Fruit fly (Drosophila melanogaster): ENCODE measurements around the gene CG34355.

The CG34355 gene

DNA sequence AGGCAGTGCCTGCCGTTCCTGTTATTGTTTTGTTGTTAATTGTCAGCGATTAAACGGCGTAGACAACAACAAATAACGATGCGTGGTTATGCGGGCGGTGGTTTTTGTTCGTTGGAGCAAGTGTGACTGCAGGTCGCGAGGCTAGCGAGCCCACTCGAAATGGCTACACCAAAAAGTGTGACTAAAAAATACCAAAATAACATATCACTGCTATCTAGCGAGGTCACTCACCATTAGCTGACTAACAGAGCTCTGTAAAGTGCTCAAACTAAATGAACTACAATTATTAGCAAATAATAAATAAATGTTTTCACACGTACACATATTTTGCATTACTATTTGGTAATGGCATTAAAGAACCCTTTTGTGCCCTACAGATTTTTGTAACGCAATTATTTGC, 86.3 kb downstream of the CG34355 start, which contains the start of gene Pli (continued):
- TF ChIP-seq CG8290 (GFP tag; optimal IDR thresholded peaks at IDR 0.05): no peak
- peak in 1 of 2 experiments; percentile 77 for TF ChIP-seq CG8290 (tag; optimal IDR thresholded peaks at IDR 0.05)
- TF ChIP-seq chinmo (GFP tag; IDR thresholded peaks at IDR 0.05; ENCODE audit: partially characterized antibody): no peak
- peak; percentile 39 for TF ChIP-seq grau (tag; optimal IDR thresholded peaks at IDR 0.05)
- no peak for TF ChIP-seq CG15696 (tag; optimal IDR thresholded peaks at IDR 0.05)
- TF ChIP-seq CG2712 (tag; optimal IDR thresholded peaks at IDR 0.05): peak; percentile 48
- no peak for TF ChIP-seq Asciz (GFP tag; optimal IDR thresholded peaks at IDR 0.05)
- no peak for TF ChIP-seq GATAe (GFP tag; conservative IDR thresholded peaks at IDR 0.05)
- no peak for TF ChIP-seq Gug (GFP tag; IDR thresholded peaks at IDR 0.05)
- TF ChIP-seq CG16863 (GFP tag; optimal IDR thresholded peaks at IDR 0.05): no peak
- TF ChIP-seq Ets97D (GFP tag; optimal IDR thresholded peaks at IDR 0.05): peak; percentile 62
- TF ChIP-seq CG30403 (GFP tag; optimal IDR thresholded peaks at IDR 0.05): no peak
- TF ChIP-seq CG17829 (tag; optimal IDR thresholded peaks at IDR 0.05): peak; percentile 31
- TF ChIP-seq CG7839 (tag; optimal IDR thresholded peaks at IDR 0.05): peak; percentile 4
- peak; percentile 16 for TF ChIP-seq CoRest (tag; optimal IDR thresholded peaks at IDR 0.05)
- TF ChIP-seq CG8388 (GFP tag; optimal IDR thresholded peaks at IDR 0.05): peak; percentile 9
- TF ChIP-seq insv (GFP tag; optimal IDR thresholded peaks at IDR 0.05): peak in 1 of 2 experiments; percentile 48
- peak; percentile 66 for TF ChIP-seq CG13894 (tag; optimal IDR thresholded peaks at IDR 0.05)
- peak in 1 of 3 experiments; percentile 68 for TF ChIP-seq Stat92E (GFP tag; optimal IDR thresholded peaks at IDR 0.05)
- TF ChIP-seq cad (GFP tag; optimal IDR thresholded peaks at IDR 0.05): no peak
- peak; percentile 32 for TF ChIP-seq Sry-δ (GFP tag; optimal IDR thresholded peaks at IDR 0.05)
- no peak for TF ChIP-seq CG3838 (GFP tag; optimal IDR thresholded peaks at IDR 0.05)
- peak; percentile 39 for TF ChIP-seq CG11504 (tag; optimal IDR thresholded peaks at IDR 0.05)
- peak; percentile 34 for TF ChIP-seq CG12769 (tag; optimal IDR thresholded peaks at IDR 0.05)
- peak; percentile 49 for TF ChIP-seq sd (tag; optimal IDR thresholded peaks at IDR 0.05)
- no peak for TF ChIP-seq CG11696 (GFP tag; IDR thresholded peaks at IDR 0.05)
- peak; percentile 16 for TF ChIP-seq HmgZ (tag; optimal IDR thresholded peaks at IDR 0.05)
- TF ChIP-seq bbx (GFP tag; IDR thresholded peaks at IDR 0.05; ENCODE audit: partially characterized antibody): no peak

DNA sequence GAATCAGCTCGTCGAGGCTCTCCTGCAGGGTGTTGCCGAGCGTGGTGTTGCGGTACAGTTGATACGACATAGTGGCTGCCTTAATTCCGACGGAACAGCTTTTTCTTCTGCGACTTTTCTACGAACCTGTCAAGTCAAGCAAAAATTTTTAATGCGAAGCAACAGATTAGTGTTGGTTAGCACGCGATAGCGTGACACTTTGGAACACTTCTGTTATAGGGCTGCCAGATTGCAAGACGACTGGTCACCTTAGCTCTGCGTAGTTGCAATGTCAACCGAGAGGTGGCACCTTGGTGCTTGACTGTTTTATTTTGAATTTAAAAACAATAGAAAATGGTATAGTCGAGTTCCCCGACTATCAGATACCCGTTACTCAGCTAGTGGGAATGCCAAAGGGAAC, 87.2 kb downstream of the CG34355 start, which contains the start of gene TfIIA-S:
Gene TfIIA-S (minus strand): TSS at position 175 of the 400 bp plus-strand sequence.
- peak; percentile 46 for TF ChIP-seq CG15696 (tag; optimal IDR thresholded peaks at IDR 0.05)
- TF ChIP-seq HmgZ (tag; optimal IDR thresholded peaks at IDR 0.05): peak; percentile 95
- TF ChIP-seq Lpt (GFP tag; optimal IDR thresholded peaks at IDR 0.05): no peak
- TF ChIP-seq Vsx1 (GFP tag; optimal IDR thresholded peaks at IDR 0.05): no peak
- TF ChIP-seq CG10959 (GFP tag; IDR thresholded peaks at IDR 0.05): no peak
- no peak for TF ChIP-seq CG7271 (tag; optimal IDR thresholded peaks at IDR 0.05)
- no peak for TF ChIP-seq TFAM (GFP tag; optimal IDR thresholded peaks at IDR 0.05)
- no peak for TF ChIP-seq usp (GFP tag; optimal IDR thresholded peaks at IDR 0.05)
- TF ChIP-seq CG2875 (GFP tag; optimal IDR thresholded peaks at IDR 0.05): no peak
- TF ChIP-seq CG12155 (GFP tag; optimal IDR thresholded peaks at IDR 0.05): peak; percentile 84
- TF ChIP-seq ab (GFP tag; optimal IDR thresholded peaks at IDR 0.05): peak; percentile 30
- no peak for TF ChIP-seq CG10366 (GFP tag; IDR thresholded peaks at IDR 0.05)
- peak; percentile 26 for TF ChIP-seq CG30020 (tag; optimal IDR thresholded peaks at IDR 0.05)
- TF ChIP-seq HLHmδ (GFP tag; optimal IDR thresholded peaks at IDR 0.05): peak; percentile 77
- TF ChIP-seq Myb (GFP tag; optimal IDR thresholded peaks at IDR 0.05): peak; percentile 100
- peak; percentile 89 for TF ChIP-seq caup (GFP tag; optimal IDR thresholded peaks at IDR 0.05; ENCODE audit: severe bottlenecking)
- TF ChIP-seq dm (GFP tag; optimal IDR thresholded peaks at IDR 0.05): peak; percentile 56
- TF ChIP-seq z (GFP tag; IDR thresholded peaks at IDR 0.05): no peak
- TF ChIP-seq nerfin-1 (tag; optimal IDR thresholded peaks at IDR 0.05): peak; percentile 45
- TF ChIP-seq Neu2 (GFP tag; optimal IDR thresholded peaks at IDR 0.05; ENCODE audit: borderline replicate concordance): no peak
- TF ChIP-seq CG2712 (tag; optimal IDR thresholded peaks at IDR 0.05): peak; percentile 63
- TF ChIP-seq Drgx (GFP tag; IDR thresholded peaks at IDR 0.05): no peak
- TF ChIP-seq pan (optimal IDR thresholded peaks at IDR 0.05): no peak
- no peak for TF ChIP-seq pan (GFP tag; optimal IDR thresholded peaks at IDR 0.05 in 1 of 2, IDR thresholded peaks at IDR 0.05 in 1 of 2)
- TF ChIP-seq Fer2 (tag; optimal IDR thresholded peaks at IDR 0.05): peak; percentile 49
- TF ChIP-seq Hr3 (GFP tag; optimal IDR thresholded peaks at IDR 0.05): peak; percentile 69

All from whole organism, embryonic.